Worm (Caenorhabditis elegans) whole organism, L3 larva: ENCODE data around the gene F09B12.3.

Experiments used
- nhr-237 ChIP-seq: fragments of 150-350 bp; optimal IDR thresholded peaks from 2 replicates; lab custom pipeline; 2014; ENCODE audit warnings: missing biosample characterization, missing genetic modification characterization
- pqm-1 ChIP-seq: fragments of 150-350 bp; optimal IDR thresholded peaks from 2 replicates; lab custom pipeline; 2017; ENCODE audit warnings: missing biosample characterization, missing genetic modification characterization, inconsistent platforms

ce11 chrX:15127338-15127737 lies 29.6 kb upstream of the F09B12.3 start:
- TF ChIP-seq nhr-237 (tag; lab: Kevin White, UChicago) (no peak), pqm-1 (tag; lab: Kevin White, UChicago) (no peak)
